Worm (Caenorhabditis elegans) whole organism, L4 larva: ENCODE data around the gene mau-8.

Source experiments
- D1046.2 ChIP-seq: fragments of 200-800 bp; sonication (Bioruptor generic); IDR thresholded peaks from 2 replicates; pipeline ENCODE4 v1.3.6; 2022; ENCODE audit warnings: missing genetic modification characterization, missing compliant biosample characterization
- F49E8.2 ChIP-seq: sonication (generic microtip); optimal IDR thresholded peaks from 2 replicates; lab custom pipeline; 2016; ENCODE audit warnings: missing compliant biosample characterization, mild to moderate bottlenecking, missing genetic modification characterization, borderline replicate concordance
- Y105C5A.15 ChIP-seq: fragments of 200-800 bp; sonication (Bioruptor generic); IDR thresholded peaks from 2 replicates; pipeline ENCODE4 v1.3.6; 2022; ENCODE audit warnings: missing genetic modification characterization, missing compliant biosample characterization
- Y48G9A.11 ChIP-seq: fragments of 200-800 bp; sonication (Bioruptor generic); IDR thresholded peaks from 2 replicates; pipeline ENCODE4 v1.3.6; 2022; ENCODE audit warnings: missing genetic modification reagents, missing genetic modification characterization, missing compliant biosample characterization
- ZK546.5 ChIP-seq, 2 experiments: sonication (generic microtip); optimal IDR thresholded peaks; 2 replicates each; lab custom pipeline; 2017; ENCODE audit warnings: missing biosample characterization in 2 of 2, missing genetic modification characterization in 2 of 2
- aha-1 ChIP-seq: fragments of 150-350 bp; peaks from one replicate; lab custom pipeline; 2014; ENCODE audit warnings: missing biosample characterization, missing genetic modification characterization
- attf-4 ChIP-seq: sonication (generic microtip); optimal IDR thresholded peaks from 3 replicates; lab custom pipeline; 2017; ENCODE audit warnings: missing biosample characterization, missing genetic modification characterization
- ceh-32 ChIP-seq: sonication (generic microtip); optimal IDR thresholded peaks from 2 replicates; lab custom pipeline; 2016; ENCODE audit warnings: mild to moderate bottlenecking, missing genetic modification characterization, missing compliant biosample characterization; ENCODE audit not compliant: poor library complexity
- ceh-44 ChIP-seq: fragments of 200-800 bp; sonication (Bioruptor generic); IDR thresholded peaks from 2 replicates; pipeline ENCODE4 v1.3.6; 2022; ENCODE audit warnings: missing genetic modification reagents, missing genetic modification characterization, missing compliant biosample characterization
- ceh-82 ChIP-seq: sonication (generic microtip); optimal IDR thresholded peaks from 2 replicates; lab custom pipeline; 2017; ENCODE audit warnings: missing biosample characterization, missing genetic modification characterization
- cey-2 ChIP-seq: sonication (generic microtip); optimal IDR thresholded peaks from 3 replicates; lab custom pipeline; 2017; ENCODE audit warnings: missing genetic modification characterization, mild to moderate bottlenecking, missing compliant biosample characterization, antibody characterized with exemption, borderline replicate concordance; ENCODE audit not compliant: insufficient read depth
- daf-12 ChIP-seq: fragments of 150-350 bp; optimal IDR thresholded peaks from 2 replicates; lab custom pipeline; 2014; ENCODE audit warnings: missing biosample characterization, missing genetic modification reagents, missing genetic modification characterization
- daf-16 ChIP-seq, 3 experiments: sonication (generic microtip); optimal IDR thresholded peaks; 2 replicates each; lab custom pipeline; 2016 to 2017; ENCODE audit warnings: missing genetic modification characterization in 3 of 3, missing genetic modification reagents in 3 of 3, mild to moderate bottlenecking in 2 of 3, missing compliant biosample characterization in 2 of 3, missing biosample characterization in 1 of 3, moderate library complexity in 1 of 3
- daf-8 ChIP-seq: fragments of 200-800 bp; sonication (Bioruptor generic); IDR thresholded peaks from 2 replicates; pipeline ENCODE4 v1.3.6; 2022; ENCODE audit warnings: missing genetic modification characterization, missing compliant biosample characterization
- dmd-6 ChIP-seq: fragments of 200-800 bp; sonication (Bioruptor generic); IDR thresholded peaks from 2 replicates; pipeline ENCODE4 v1.3.6; 2022; ENCODE audit warnings: missing genetic modification reagents, missing genetic modification characterization, missing compliant biosample characterization
- dmd-9 ChIP-seq: fragments of 200-800 bp; sonication (Bioruptor generic); IDR thresholded peaks from 2 replicates; pipeline ENCODE4 v1.3.6; 2022; ENCODE audit warnings: missing genetic modification reagents, missing genetic modification characterization, missing compliant biosample characterization
- dpl-1 ChIP-seq: fragments of 150-350 bp; optimal IDR thresholded peaks from 2 replicates; lab custom pipeline; 2014; ENCODE audit warnings: missing biosample characterization, missing genetic modification reagents, missing genetic modification characterization
- duxl-1 ChIP-seq: sonication (generic microtip); optimal IDR thresholded peaks from 2 replicates; lab custom pipeline; 2016; ENCODE audit warnings: mild to moderate bottlenecking, missing genetic modification characterization, moderate library complexity, missing compliant biosample characterization; ENCODE audit not compliant: poor library complexity
- dve-1 ChIP-seq: sonication (generic microtip); optimal IDR thresholded peaks from 2 replicates; lab custom pipeline; 2017; ENCODE audit warnings: antibody characterized with exemption, mild to moderate bottlenecking, missing genetic modification characterization, missing compliant biosample characterization; ENCODE audit not compliant: insufficient read depth
- egl-27 ChIP-seq: sonication (generic microtip); optimal IDR thresholded peaks from 3 replicates; lab custom pipeline; 2017; ENCODE audit warnings: missing biosample characterization, missing genetic modification reagents, missing genetic modification characterization
- fkh-10 ChIP-seq: fragments of 150-350 bp; optimal IDR thresholded peaks from 2 replicates; lab custom pipeline; 2014; ENCODE audit warnings: missing biosample characterization, missing genetic modification reagents, missing genetic modification characterization
- hlh-30 ChIP-seq: sonication (generic microtip); optimal IDR thresholded peaks from 2 replicates; lab custom pipeline; 2017; ENCODE audit warnings: antibody characterized with exemption, mild to moderate bottlenecking, missing genetic modification characterization, missing compliant biosample characterization; ENCODE audit not compliant: insufficient read depth
- hmg-1.1 ChIP-seq: fragments of 200-800 bp; sonication (Bioruptor generic); IDR thresholded peaks from 2 replicates; pipeline ENCODE4 v1.3.6; 2022; ENCODE audit warnings: missing genetic modification reagents, missing genetic modification characterization, missing compliant biosample characterization
- jun-1 ChIP-seq: fragments of 150-350 bp; optimal IDR thresholded peaks from 2 replicates; lab custom pipeline; 2014; ENCODE audit warnings: missing biosample characterization, missing genetic modification reagents, missing genetic modification characterization
- lin-1 ChIP-seq: fragments of 200-800 bp; sonication (Bioruptor generic); IDR thresholded peaks from 2 replicates; pipeline ENCODE4 v1.3.6; 2022; ENCODE audit warnings: missing genetic modification reagents, missing genetic modification characterization, missing compliant biosample characterization
- lin-13 ChIP-seq: fragments of 150-350 bp; optimal IDR thresholded peaks from 2 replicates; lab custom pipeline; 2014; ENCODE audit warnings: missing biosample characterization, missing genetic modification reagents, missing genetic modification characterization
- lin-15B ChIP-seq: fragments of 150-350 bp; sonication (generic microtip); optimal IDR thresholded peaks from 3 replicates; lab custom pipeline; 2014; ENCODE audit warnings: missing biosample characterization, missing genetic modification characterization
- lir-3 ChIP-seq: sonication (generic microtip); optimal IDR thresholded peaks from 2 replicates; lab custom pipeline; 2016; ENCODE audit warnings: mild to moderate bottlenecking, missing genetic modification characterization, missing compliant biosample characterization
- lsy-2 ChIP-seq, 2 experiments: fragments of 150-350 bp in 1 of 2; sonication (generic microtip) in 1 of 2; optimal IDR thresholded peaks; 2 replicates each; lab custom pipeline; 2014 to 2017; ENCODE audit warnings: missing biosample characterization in 2 of 2, missing genetic modification characterization in 2 of 2
- madf-9 ChIP-seq: fragments of 200-800 bp; sonication (Bioruptor generic); conservative IDR thresholded peaks from 2 replicates; pipeline ENCODE4 v1.3.6; 2022; ENCODE audit warnings: missing genetic modification reagents, missing genetic modification characterization, missing compliant biosample characterization
- mdl-1 ChIP-seq, 2 experiments: fragments of 150-350 bp in 1 of 2; sonication (generic microtip) in 1 of 2; optimal IDR thresholded peaks; 2 replicates each; lab custom pipeline; 2014 to 2017; ENCODE audit warnings: missing biosample characterization in 2 of 2, missing genetic modification characterization in 2 of 2
- mdt-29 ChIP-seq: fragments of 200-800 bp; sonication (Bioruptor generic); IDR thresholded peaks from 2 replicates; pipeline ENCODE4 v1.3.6; 2022; ENCODE audit warnings: missing genetic modification reagents, missing genetic modification characterization, missing compliant biosample characterization
- mes-2 ChIP-seq: sonication (generic microtip); optimal IDR thresholded peaks from 2 replicates; lab custom pipeline; 2016; ENCODE audit warnings: missing genotype, mild to moderate bottlenecking, missing genetic modification characterization, missing compliant biosample characterization; ENCODE audit not compliant: poor library complexity, severe bottlenecking
- nhr-111 ChIP-seq: fragments of 200-800 bp; sonication (Bioruptor generic); optimal IDR thresholded peaks from 2 replicates; lab custom pipeline; 2018; ENCODE audit warnings: mild to moderate bottlenecking, missing genetic modification characterization, missing compliant biosample characterization
- nhr-28 ChIP-seq: fragments of 150-350 bp; optimal IDR thresholded peaks from 2 replicates; lab custom pipeline; 2014; ENCODE audit warnings: missing biosample characterization, missing genetic modification characterization
- nhr-41 ChIP-seq: fragments of 200-800 bp; sonication (Bioruptor generic); IDR thresholded peaks from 2 replicates; pipeline ENCODE4 v1.3.6; 2022; ENCODE audit warnings: missing genetic modification reagents, missing genetic modification characterization, missing compliant biosample characterization
- nhr-42 ChIP-seq: fragments of 200-800 bp; sonication (Bioruptor generic); IDR thresholded peaks from 2 replicates; pipeline ENCODE4 v1.3.6; 2022; ENCODE audit warnings: missing genetic modification characterization, missing compliant biosample characterization
- nhr-48 ChIP-seq: sonication (generic microtip); optimal IDR thresholded peaks from 2 replicates; lab custom pipeline; 2016; ENCODE audit warnings: mild to moderate bottlenecking, missing genetic modification characterization, missing compliant biosample characterization
- nhr-6 ChIP-seq: fragments of 150-350 bp; optimal IDR thresholded peaks from 2 replicates; lab custom pipeline; 2014; ENCODE audit warnings: missing biosample characterization, missing genetic modification characterization
- nhr-76 ChIP-seq: fragments of 150-350 bp; optimal IDR thresholded peaks from 2 replicates; lab custom pipeline; 2014; ENCODE audit warnings: missing biosample characterization, missing genetic modification characterization
- saeg-2 ChIP-seq: fragments of 200-800 bp; sonication (Bioruptor generic); IDR thresholded peaks from 2 replicates; pipeline ENCODE4 v1.3.6; 2022; ENCODE audit warnings: missing genetic modification reagents, missing genetic modification characterization, missing compliant biosample characterization
- sdz-12 ChIP-seq: fragments of 200-800 bp; sonication (Bioruptor generic); optimal IDR thresholded peaks from 2 replicates; lab custom pipeline; 2018; ENCODE audit warnings: mild to moderate bottlenecking, missing genetic modification characterization, missing compliant biosample characterization
- snpc-4 ChIP-seq: fragments of 150-350 bp; optimal IDR thresholded peaks from 2 replicates; lab custom pipeline; 2014; ENCODE audit warnings: missing biosample characterization, missing genetic modification characterization
- spr-1 ChIP-seq: sonication (generic microtip); optimal IDR thresholded peaks from 2 replicates; lab custom pipeline; 2016; ENCODE audit warnings: mild to moderate bottlenecking, missing genetic modification characterization, missing compliant biosample characterization
- spr-3 ChIP-seq: fragments of 200-800 bp; sonication (Bioruptor generic); optimal IDR thresholded peaks from 2 replicates; lab custom pipeline; 2018; ENCODE audit warnings: mild to moderate bottlenecking, missing genetic modification characterization, missing compliant biosample characterization
- unc-39 ChIP-seq: sonication (generic microtip); optimal IDR thresholded peaks from 2 replicates; lab custom pipeline; 2017; ENCODE audit warnings: missing biosample characterization, missing genetic modification characterization
- unc-62 ChIP-seq, 3 experiments: fragments of 150-350 bp in 1 of 3; sonication (generic microtip); optimal IDR thresholded peaks in 2 of 3; peaks in 1 of 3; 1 replicate in 1 of 3; 2 replicates in 2 of 3; lab custom pipeline; 2014 to 2017; ENCODE audit warnings: missing biosample characterization in 3 of 3, missing genetic modification characterization in 3 of 3, missing genetic modification reagents in 3 of 3, missing genotype in 1 of 3
- zag-1 ChIP-seq: fragments of 150-350 bp; optimal IDR thresholded peaks from 2 replicates; lab custom pipeline; 2014; ENCODE audit warnings: missing biosample characterization, missing genetic modification characterization
- zfp-3 ChIP-seq: fragments of 200-800 bp; sonication (Bioruptor generic); conservative IDR thresholded peaks from 2 replicates; pipeline ENCODE4 v1.3.6; 2022; ENCODE audit warnings: missing genetic modification reagents, missing genetic modification characterization, missing compliant biosample characterization
- zip-11 ChIP-seq: fragments of 200-800 bp; sonication (Bioruptor generic); IDR thresholded peaks from 2 replicates; pipeline ENCODE4 v1.3.6; 2022; ENCODE audit warnings: missing genetic modification characterization, missing compliant biosample characterization

The mau-8 gene

ce11 chrIV:13388779-13389178 is 11.0 kb downstream of the mau-8 start (continued):
- TF ChIP-seq dve-1, result no peak
- no peak for TF ChIP-seq dmd-9 (GFP tag; lab: Robert Waterston, UW)
- peak; percentile 55; the same call in 1 of the 2 replicates for TF ChIP-seq lin-1 (GFP tag; lab: Robert Waterston, UW)
- no peak for TF ChIP-seq ceh-32
- TF ChIP-seq egl-27 (tag; lab: Kevin White, UChicago), result no peak
- no peak for TF ChIP-seq F49E8.2 (tag; lab: Kevin White, UChicago)
- TF ChIP-seq nhr-28 (tag; lab: Kevin White, UChicago), result peak; percentile 32
- TF ChIP-seq nhr-48 (tag; lab: Kevin White, UChicago), result peak; percentile 56
- TF ChIP-seq cey-2 (tag; lab: Kevin White, UChicago), result no peak
- TF ChIP-seq D1046.2, result no peak
- peak; percentile 29 for TF ChIP-seq sdz-12 (GFP tag; lab: Kevin White, UChicago)
- TF ChIP-seq lsy-2 (tag; optimal IDR thresholded peaks at IDR 0.05; lab: Kevin White, UChicago), result peak; percentile 0 to 80
- TF ChIP-seq mdt-29 (GFP tag; lab: Robert Waterston, UW), result no peak
- peak; percentile 18 for TF ChIP-seq spr-3 (GFP tag; lab: Kevin White, UChicago)
- TF ChIP-seq madf-9 (GFP tag; lab: Robert Waterston, UW), result no peak
- TF ChIP-seq Y105C5A.15 (GFP tag; lab: Robert Waterston, UW), result no peak
- TF ChIP-seq ceh-82 (tag; lab: Kevin White, UChicago), result no peak
- TF ChIP-seq dpl-1 (GFP tag; lab: Kevin White, UChicago), result no peak
- TF ChIP-seq nhr-6 (tag; lab: Kevin White, UChicago), result no peak
- TF ChIP-seq aha-1 (tag; lab: Kevin White, UChicago), result peak; percentile 95
- no peak for TF ChIP-seq daf-8
- peak in 1 of 2 experiments; percentile 50 for TF ChIP-seq mdl-1 (tag; optimal IDR thresholded peaks at IDR 0.05; lab: Kevin White, UChicago)
- TF ChIP-seq nhr-41, result no peak
- no peak for TF ChIP-seq ceh-44 (GFP tag; lab: Robert Waterston, UW)
- TF ChIP-seq hmg-1.1 (GFP tag; lab: Robert Waterston, UW), result 0 out of 2 replicates have a peak, but pooled peaks have one; percentile 25
- no peak for TF ChIP-seq saeg-2 (GFP tag; lab: Robert Waterston, UW)
- no peak for TF ChIP-seq fkh-10 (GFP tag; lab: Kevin White, UChicago)
- no peak for TF ChIP-seq attf-4 (tag; lab: Kevin White, UChicago)
- no peak for TF ChIP-seq nhr-76 (tag; lab: Kevin White, UChicago)
- TF ChIP-seq duxl-1 (tag; lab: Kevin White, UChicago), result peak; percentile 5
- TF ChIP-seq lin-15B (tag; lab: Kevin White, UChicago), result no peak
- TF ChIP-seq Y48G9A.11 (GFP tag; lab: Robert Waterston, UW), result no peak
- peak; percentile 39; the same call in 1 of the 2 replicates for TF ChIP-seq nhr-42
- TF ChIP-seq ZK546.5 (tag; optimal IDR thresholded peaks at IDR 0.05; lab: Kevin White, UChicago), result no peak
- TF ChIP-seq daf-12 (tag; lab: Kevin White, UChicago), result no peak
- TF ChIP-seq lin-13 (GFP tag; lab: Kevin White, UChicago), result peak; percentile 41
- peak; percentile 65 for TF ChIP-seq hlh-30 (tag; lab: Kevin White, UChicago)
- TF ChIP-seq spr-1 (tag; lab: Kevin White, UChicago), result peak; percentile 19
- TF ChIP-seq snpc-4 (tag; lab: Kevin White, UChicago), result no peak
- TF ChIP-seq dmd-6, result peak; percentile 30; the same call in 1 of the 2 replicates
- TF ChIP-seq zfp-3, result peak; percentile 80
- no peak for TF ChIP-seq lir-3 (tag; lab: Kevin White, UChicago)
- peak in 1 of 2 experiments; percentile 7 for TF ChIP-seq daf-16 (GFP tag; optimal IDR thresholded peaks at IDR 0.05; lab: Kevin White, UChicago)
- no peak for TF ChIP-seq daf-16 (tag; optimal IDR thresholded peaks at IDR 0.05; lab: Kevin White, UChicago)
- TF ChIP-seq jun-1, result peak; percentile 13
- TF ChIP-seq mes-2 (tag; lab: Kevin White, UChicago), result peak; percentile 55
- no peak for TF ChIP-seq unc-39 (tag; lab: Kevin White, UChicago)
- TF ChIP-seq unc-62 (GFP tag; optimal IDR thresholded peaks at IDR 0.05 in 1 of 2; lab: Kevin White, UChicago), result peak in 1 of 2 experiments; percentile 81
- no peak for TF ChIP-seq unc-62 (tag; optimal IDR thresholded peaks at IDR 0.05; lab: Kevin White, UChicago)
- no peak for TF ChIP-seq zag-1 (tag; lab: Kevin White, UChicago)
- TF ChIP-seq nhr-111 (GFP tag; lab: Kevin White, UChicago), result no peak
- no peak for TF ChIP-seq zip-11
